Fruit fly (Drosophila melanogaster): Measurements from ENCODE around the gene CG17110.

DNA sequence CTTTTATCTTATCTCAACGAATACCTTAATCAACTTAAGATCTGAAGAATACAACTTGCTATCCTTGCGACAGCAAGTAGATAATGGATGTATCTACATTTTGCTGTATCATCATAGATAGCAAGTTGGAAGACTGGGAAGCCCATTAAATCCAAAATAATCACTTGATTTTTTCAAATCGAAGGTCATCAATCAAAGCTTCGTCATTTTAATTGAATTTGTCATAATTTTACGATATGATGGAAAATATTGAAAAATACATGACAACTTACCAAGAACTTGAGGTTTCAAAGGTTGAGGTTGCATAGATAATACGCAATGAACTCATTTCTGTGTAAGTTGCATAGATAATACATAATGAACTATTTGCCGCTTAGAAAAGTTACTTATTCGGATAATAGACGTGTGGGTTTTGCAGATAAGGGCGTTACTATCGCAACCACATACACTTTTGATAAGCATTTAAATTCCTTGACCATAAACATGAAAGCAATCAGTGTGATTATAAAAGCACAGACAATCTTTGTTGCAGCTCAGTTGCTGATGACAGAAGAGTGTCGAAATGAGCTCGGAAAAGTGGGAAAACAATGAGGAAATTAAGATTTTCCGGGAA lies 5.8 kb downstream of the CG17110 start, which contains the start of gene CG6733:
- no peak for TF ChIP-seq h (optimal IDR thresholded peaks at IDR 0.05)
- no peak for TF ChIP-seq Sin3A (optimal IDR thresholded peaks at IDR 0.05)
- no peak for TF ChIP-seq ttk (optimal IDR thresholded peaks at IDR 0.05)
- TF ChIP-seq Myc (optimal IDR thresholded peaks at IDR 0.05), result no peak
- no peak for TF ChIP-seq psq (optimal IDR thresholded peaks at IDR 0.05)

Data from Kc167 (cell line).